Worm (Caenorhabditis elegans): Measurements from ENCODE around the gene adt-3.

ce11 chrX:3958252-3958651, 26.8 kb downstream of the adt-3 start, which contains the start of gene lin-18:
- TF ChIP-seq nhr-25 (tag; optimal IDR thresholded peaks at IDR 0.05; ENCODE audit: borderline replicate concordance, insufficient read depth) (no peak), T20F7.1 (GFP tag; optimal IDR thresholded peaks at IDR 0.05) (no peak), Y75B8A.6 (GFP tag; IDR thresholded peaks at IDR 0.05) (no peak)
